Fruit fly (Drosophila melanogaster) Kc167 (cell line): Measurements from ENCODE around the gene SpdS.

ENCODE experiments used
- Myc ChIP-seq: fragments of >200 bp; optimal IDR thresholded peaks from 2 replicates; lab custom pipeline; 2017; ENCODE audit warnings: missing external identifiers
- Sin3A ChIP-seq: fragments of >200 bp; optimal IDR thresholded peaks from 2 replicates; lab custom pipeline; 2018; ENCODE audit warnings: missing external identifiers
- h ChIP-seq: fragments of >200 bp; optimal IDR thresholded peaks from 3 replicates; lab custom pipeline; 2018; ENCODE audit warnings: missing external identifiers
- insv ChIP-seq: fragments of >200 bp; optimal IDR thresholded peaks from 3 replicates; lab custom pipeline; 2018; ENCODE audit warnings: missing external identifiers
- psq ChIP-seq: fragments of >200 bp; optimal IDR thresholded peaks from 2 replicates; lab custom pipeline; 2017; ENCODE audit warnings: missing external identifiers
- ttk ChIP-seq: sonication (Bioruptor generic); optimal IDR thresholded peaks from 2 replicates; lab custom pipeline; 2017; ENCODE audit warnings: missing external identifiers

SpdS gene

dm6 chr3R:9673207-9673606 lies 41.8 kb downstream of the SpdS start:
- TF ChIP-seq Sin3A (lab: Kevin White, UChicago), result no peak
- no peak for TF ChIP-seq h (lab: Kevin White, UChicago)
- TF ChIP-seq Myc (lab: Kevin White, UChicago), result no peak
- no peak for TF ChIP-seq psq
- no peak for TF ChIP-seq ttk (lab: Kevin White, UChicago)
- no peak for TF ChIP-seq insv (lab: Kevin White, UChicago)

- TF ChIP-seq psq, result no peak
- TF ChIP-seq h (lab: Kevin White, UChicago), result no peak
- TF ChIP-seq insv (lab: Kevin White, UChicago), result no peak
- TF ChIP-seq ttk (lab: Kevin White, UChicago), result no peak
- no peak for TF ChIP-seq Myc (lab: Kevin White, UChicago)
- TF ChIP-seq Sin3A (lab: Kevin White, UChicago), result no peak
Measured at dm6 chr3R:9674196-9674693, 42.8 kb downstream of the SpdS start, which contains the start of gene Dhc1. Gene Dhc1, minus strand, starts transcription at chr3R:9674643.

dm6 chr3R:9674968-9675573 lies 43.6 kb downstream of the SpdS start, which contains the start of gene Nepl12:
Gene Nepl12, plus strand, starts transcription at chr3R:9675523.
- TF ChIP-seq ttk (lab: Kevin White, UChicago) (no peak), insv (lab: Kevin White, UChicago) (no peak), psq (no peak), Sin3A (lab: Kevin White, UChicago) (no peak), h (lab: Kevin White, UChicago) (no peak), Myc (lab: Kevin White, UChicago) (no peak)

dm6 chr3R:9677734-9678341 lies 46.4 kb downstream of the SpdS start, which contains the start of gene p23:
Gene p23, plus strand, starts transcription at chr3R:9677927.
- TF ChIP-seq ttk (lab: Kevin White, UChicago), result no peak
- no peak for TF ChIP-seq Sin3A (lab: Kevin White, UChicago)
- TF ChIP-seq Myc (lab: Kevin White, UChicago), result no peak

dm6 chr3R:9679746-9680145 lies 48.3 kb downstream of the SpdS start, which contains the start of gene nmdyn-D7:
Gene nmdyn-D7, plus strand, starts transcription at chr3R:9679939.
- TF ChIP-seq psq, result no peak
- no peak for TF ChIP-seq Myc (lab: Kevin White, UChicago)
- no peak for TF ChIP-seq insv (lab: Kevin White, UChicago)
- no peak for TF ChIP-seq h (lab: Kevin White, UChicago)
- no peak for TF ChIP-seq ttk (lab: Kevin White, UChicago)
- no peak for TF ChIP-seq Sin3A (lab: Kevin White, UChicago)
